Fruit fly (Drosophila melanogaster) whole organism, embryonic: ENCODE data around the gene CheA29a.

Experiments used
- Antp ChIP-seq: fragments of 200-800 bp; sonication (Bioruptor generic); optimal IDR thresholded peaks from 3 replicates; lab custom pipeline; 2016; ENCODE audit warnings: missing biosample characterization, missing genetic modification characterization
- Awh ChIP-seq: fragments of 200-800 bp; sonication (Bioruptor generic); IDR thresholded peaks from 2 replicates; pipeline ENCODE4, ENCODE4 v1.3.6; 2022; ENCODE audit warnings: missing biosample characterization, missing genetic modification characterization
- B-H2 ChIP-seq: fragments of 200-800 bp; sonication (Bioruptor generic); optimal IDR thresholded peaks from 2 replicates; lab custom pipeline; 2018; ENCODE audit warnings: missing biosample characterization, mild to moderate bottlenecking, missing genetic modification characterization
- Bgb ChIP-seq: fragments of 200-800 bp; sonication (Bioruptor generic); IDR thresholded peaks from 2 replicates; pipeline ENCODE4 v1.3.6; 2022; ENCODE audit warnings: missing biosample characterization, missing genetic modification characterization; ENCODE audit not compliant: partially characterized antibody
- Bteb2 ChIP-seq: fragments of 200-800 bp; sonication (Bioruptor generic); optimal IDR thresholded peaks from 2 replicates; lab custom pipeline; 2016; ENCODE audit warnings: missing biosample characterization, missing genetic modification characterization
- CG10267 ChIP-seq: fragments of 200-800 bp; sonication (Bioruptor generic); optimal IDR thresholded peaks from 2 replicates; lab custom pipeline; 2018; ENCODE audit warnings: missing biosample characterization, mild to moderate bottlenecking, missing genetic modification characterization, moderate library complexity
- CG11695 ChIP-seq: fragments of 200-800 bp; sonication (Bioruptor generic); IDR thresholded peaks from 3 replicates; pipeline ENCODE4 v1.3.6; 2022; ENCODE audit warnings: missing biosample characterization, missing genetic modification characterization
- CG1233 ChIP-seq: fragments of 200-800 bp; sonication (Bioruptor generic); optimal IDR thresholded peaks from 4 replicates; lab custom pipeline; 2018; ENCODE audit warnings: missing biosample characterization, mild to moderate bottlenecking, missing genetic modification characterization
- CG13287 ChIP-seq: fragments of 200-800 bp; sonication (Bioruptor generic); IDR thresholded peaks from 2 replicates; pipeline ENCODE4 v1.3.6; 2022; ENCODE audit warnings: missing biosample characterization, missing genetic modification characterization; ENCODE audit not compliant: partially characterized antibody
- CG14710 ChIP-seq: fragments of 200-800 bp; sonication (Bioruptor generic); optimal IDR thresholded peaks from 3 replicates; lab custom pipeline; 2019; ENCODE audit warnings: missing biosample characterization, mild to moderate bottlenecking, missing genetic modification characterization, moderate library complexity
- CG15011 ChIP-seq: fragments of 200-800 bp; sonication (Bioruptor generic); optimal IDR thresholded peaks from 3 replicates; lab custom pipeline; 2018; ENCODE audit warnings: missing biosample characterization, mild to moderate bottlenecking, missing genetic modification characterization
- CG15514 ChIP-seq: fragments of 200-800 bp; sonication (Bioruptor generic); optimal IDR thresholded peaks from 3 replicates; lab custom pipeline; 2017; ENCODE audit warnings: missing biosample characterization, missing genetic modification characterization, mild to moderate bottlenecking, moderate library complexity, missing genetic modification reagents
- CG1602 ChIP-seq: fragments of 200-800 bp; sonication (Bioruptor generic); optimal IDR thresholded peaks from 3 replicates; lab custom pipeline; 2016; ENCODE audit warnings: missing biosample characterization, missing genetic modification characterization
- CG3838 ChIP-seq: fragments of 200-800 bp; sonication (Bioruptor generic); optimal IDR thresholded peaks from 3 replicates; lab custom pipeline; 2016; ENCODE audit warnings: missing biosample characterization, missing genetic modification characterization
- CG3995 ChIP-seq: fragments of 200-800 bp; sonication (Bioruptor generic); optimal IDR thresholded peaks from 3 replicates; lab custom pipeline; 2016; ENCODE audit warnings: missing biosample characterization, missing genetic modification characterization
- CG4360 ChIP-seq: fragments of 200-800 bp; sonication (Bioruptor generic); IDR thresholded peaks from 2 replicates; pipeline ENCODE4 v1.3.6; 2022; ENCODE audit warnings: missing biosample characterization, missing genetic modification characterization
- CG8478 ChIP-seq: fragments of >200 bp; optimal IDR thresholded peaks from 2 replicates; lab custom pipeline; 2018
- CG8944 ChIP-seq: fragments of 200-800 bp; sonication (Bioruptor generic); optimal IDR thresholded peaks from 3 replicates; lab custom pipeline; 2016; ENCODE audit warnings: missing biosample characterization, missing genetic modification characterization
- CG9215 ChIP-seq: fragments of 200-800 bp; sonication (Bioruptor generic); IDR thresholded peaks from 2 replicates; pipeline ENCODE4 v1.3.6; 2022; ENCODE audit warnings: missing biosample characterization, missing genetic modification characterization
- CG9437 ChIP-seq: fragments of 200-800 bp; sonication (Bioruptor generic); optimal IDR thresholded peaks from 2 replicates; lab custom pipeline; 2018; ENCODE audit warnings: missing biosample characterization, mild to moderate bottlenecking, missing genetic modification characterization
- Camta ChIP-seq: fragments of 200-800 bp; sonication (Bioruptor generic); optimal IDR thresholded peaks from 2 replicates; lab custom pipeline; 2016; ENCODE audit warnings: missing biosample characterization, missing genetic modification characterization
- Dip2 ChIP-seq: fragments of 200-800 bp; sonication (Bioruptor generic); IDR thresholded peaks from 2 replicates; pipeline ENCODE4 v1.3.6; 2022; ENCODE audit warnings: missing biosample characterization, missing genetic modification characterization
- Dref ChIP-seq: fragments of 200-800 bp; sonication (Bioruptor generic); IDR thresholded peaks from 2 replicates; pipeline ENCODE4 v1.3.6; 2022; ENCODE audit warnings: missing biosample characterization, missing genetic modification characterization
- Fer1 ChIP-seq: fragments of 200-800 bp; sonication (Bioruptor generic); optimal IDR thresholded peaks from 2 replicates; lab custom pipeline; 2017; ENCODE audit warnings: missing biosample characterization, mild to moderate bottlenecking, missing genetic modification characterization
- HmgZ ChIP-seq: fragments of 200-800 bp; sonication (Bioruptor generic); optimal IDR thresholded peaks from 2 replicates; lab custom pipeline; 2018; ENCODE audit warnings: missing biosample characterization, mild to moderate bottlenecking, missing genetic modification characterization
- Myb ChIP-seq: fragments of 200-800 bp; sonication (Bioruptor generic); optimal IDR thresholded peaks from 2 replicates; lab custom pipeline; 2016; ENCODE audit warnings: missing biosample characterization, missing genetic modification characterization
- NC2β ChIP-seq: fragments of 200-800 bp; sonication (Bioruptor generic); optimal IDR thresholded peaks from 2 replicates; lab custom pipeline; 2016; ENCODE audit warnings: missing biosample characterization, missing genetic modification characterization
- Opbp ChIP-seq: fragments of 200-800 bp; sonication (Bioruptor generic); IDR thresholded peaks from 3 replicates; pipeline ENCODE4 v1.3.6; 2022; ENCODE audit warnings: missing biosample characterization, missing genetic modification characterization; ENCODE audit not compliant: partially characterized antibody
- Pdp1 ChIP-seq, 2 experiments: fragments of 200-800 bp; sonication (Bioruptor generic); optimal IDR thresholded peaks; 3 replicates each; lab custom pipeline; 2016; ENCODE audit warnings: missing biosample characterization in 2 of 2, missing genetic modification characterization in 2 of 2, mild to moderate bottlenecking in 1 of 2, moderate library complexity in 1 of 2
- Sry-δ ChIP-seq: fragments of 200-800 bp; sonication (Bioruptor generic); optimal IDR thresholded peaks from 2 replicates; lab custom pipeline; 2016; ENCODE audit warnings: missing biosample characterization, missing genetic modification characterization
- amos ChIP-seq: fragments of 200-800 bp; sonication (Bioruptor generic); IDR thresholded peaks from 2 replicates; pipeline ENCODE4 v1.3.6; 2022; ENCODE audit warnings: missing biosample characterization, missing genetic modification characterization; ENCODE audit not compliant: partially characterized antibody
- bbx ChIP-seq: fragments of 200-800 bp; sonication (Bioruptor generic); IDR thresholded peaks from 2 replicates; pipeline ENCODE4 v1.3.6; 2022; ENCODE audit warnings: missing biosample characterization, missing genetic modification characterization; ENCODE audit not compliant: partially characterized antibody
- btn ChIP-seq: fragments of 200-800 bp; sonication (Bioruptor generic); optimal IDR thresholded peaks from 2 replicates; lab custom pipeline; 2016; ENCODE audit warnings: missing biosample characterization, missing genetic modification characterization
- croc ChIP-seq: fragments of 200-800 bp; sonication (Bioruptor generic); conservative IDR thresholded peaks from 3 replicates; pipeline ENCODE4 v1.3.6; 2022; ENCODE audit warnings: missing biosample characterization, missing genetic modification characterization
- dm ChIP-seq: fragments of 200-800 bp; sonication (Bioruptor generic); optimal IDR thresholded peaks from 3 replicates; lab custom pipeline; 2016; ENCODE audit warnings: missing biosample characterization, missing genetic modification characterization
- gcm2 ChIP-seq: fragments of 200-800 bp; sonication (Bioruptor generic); optimal IDR thresholded peaks from 2 replicates; lab custom pipeline; 2016; ENCODE audit warnings: missing biosample characterization, missing genetic modification characterization
- her ChIP-seq: fragments of 200-800 bp; sonication (Bioruptor generic); optimal IDR thresholded peaks from 2 replicates; lab custom pipeline; 2016; ENCODE audit warnings: missing biosample characterization, missing genetic modification characterization
- hkb ChIP-seq, 2 experiments: fragments of 200-800 bp in 1 of 2; fragments of >200 bp in 1 of 2; sonication (Bioruptor generic) in 1 of 2; IDR thresholded peaks in 1 of 2; optimal IDR thresholded peaks in 1 of 2; 2 replicates each; pipeline versions ENCODE4 v1.3.6 to Lab custom; 2017 to 2022; ENCODE audit warnings: missing biosample characterization in 1 of 2, missing genetic modification characterization in 1 of 2
- ind ChIP-seq: fragments of 200-800 bp; sonication (Bioruptor generic); optimal IDR thresholded peaks from 3 replicates; lab custom pipeline; 2016; ENCODE audit warnings: missing biosample characterization, missing genetic modification characterization
- jumu ChIP-seq: fragments of 200-800 bp; sonication (Bioruptor generic); optimal IDR thresholded peaks from 3 replicates; lab custom pipeline; 2016; ENCODE audit warnings: missing biosample characterization, missing genetic modification characterization
- lilli ChIP-seq: fragments of 200-800 bp; sonication (Bioruptor generic); optimal IDR thresholded peaks from 3 replicates; lab custom pipeline; 2016; ENCODE audit warnings: missing biosample characterization, missing genetic modification characterization
- nau ChIP-seq: fragments of 200-800 bp; sonication (Bioruptor generic); optimal IDR thresholded peaks from 3 replicates; lab custom pipeline; 2017; ENCODE audit warnings: missing biosample characterization, mild to moderate bottlenecking, missing genetic modification characterization, missing genetic modification reagents
- psq ChIP-seq: fragments of 200-800 bp; sonication (Bioruptor generic); optimal IDR thresholded peaks from 2 replicates; lab custom pipeline; 2017; ENCODE audit warnings: missing biosample characterization, missing genetic modification characterization
- pzg ChIP-seq: fragments of 200-800 bp; sonication (Bioruptor generic); optimal IDR thresholded peaks from 3 replicates; lab custom pipeline; 2018; ENCODE audit warnings: missing biosample characterization, mild to moderate bottlenecking, missing genetic modification characterization, moderate library complexity
- stwl ChIP-seq: fragments of 200-800 bp; sonication (Bioruptor generic); optimal IDR thresholded peaks from 3 replicates; lab custom pipeline; 2018; ENCODE audit warnings: missing biosample characterization, mild to moderate bottlenecking, missing genetic modification characterization, moderate library complexity
- vfl ChIP-seq: fragments of 200-800 bp; sonication (Bioruptor generic); optimal IDR thresholded peaks from 2 replicates; lab custom pipeline; 2016; ENCODE audit warnings: missing biosample characterization, missing genetic modification characterization
- yki ChIP-seq: fragments of >200 bp; optimal IDR thresholded peaks from 3 replicates; lab custom pipeline; 2018
- zfh2 ChIP-seq: fragments of 200-800 bp; sonication (Bioruptor generic); optimal IDR thresholded peaks from 2 replicates; lab custom pipeline; 2016; ENCODE audit warnings: missing biosample characterization, missing genetic modification characterization

The CheA29a gene

dm6 chr2L:8437176-8437575, 40.0 kb upstream of the CheA29a start, which contains the start of the genes D12 and Chrac-14 (continued):
- no peak for TF ChIP-seq Camta (GFP tag; lab: Kevin White, UChicago)
- TF ChIP-seq CG1233 (GFP tag; lab: Kevin White, UChicago), result no peak
- TF ChIP-seq pzg (GFP tag; lab: Kevin White, UChicago), result peak; percentile 60
- peak; percentile 68 for TF ChIP-seq stwl (tag; lab: Kevin White, UChicago)
- TF ChIP-seq dm, result peak; percentile 24
- TF ChIP-seq bbx (GFP tag; lab: Robert Waterston, UW), result no peak
- TF ChIP-seq CG9437 (GFP tag; lab: Kevin White, UChicago), result no peak
- TF ChIP-seq CG15011 (GFP tag; lab: Kevin White, UChicago), result no peak
- no peak for TF ChIP-seq CG11695 (GFP tag; lab: Robert Waterston, UW)
- TF ChIP-seq hkb (optimal IDR thresholded peaks at IDR 0.05; lab: Kevin White, UChicago), result no peak
- TF ChIP-seq hkb (GFP tag; IDR thresholded peaks at IDR 0.05; lab: Robert Waterston, UW), result no peak
- TF ChIP-seq nau (GFP tag; lab: Kevin White, UChicago), result no peak
- TF ChIP-seq CG3838 (GFP tag; lab: Kevin White, UChicago), result no peak
- no peak for TF ChIP-seq croc (GFP tag; lab: Robert Waterston, UW)
- peak; percentile 54 for TF ChIP-seq Myb (GFP tag; lab: Kevin White, UChicago)
- TF ChIP-seq lilli, result peak; percentile 13
- no peak for TF ChIP-seq Awh (GFP tag; lab: Robert Waterston, UW)
- TF ChIP-seq CG4360 (GFP tag; lab: Robert Waterston, UW), result no peak
- TF ChIP-seq CG1602, result no peak
- peak; percentile 25 for TF ChIP-seq ind (GFP tag; lab: Kevin White, UChicago)
- no peak for TF ChIP-seq CG8478 (lab: Kevin White, UChicago)
- TF ChIP-seq her, result peak; percentile 2
- peak; percentile 15 for TF ChIP-seq B-H2 (GFP tag; lab: Kevin White, UChicago)
- TF ChIP-seq Dref, result 0 out of 2 replicates have a peak, but pooled peaks have one; percentile 15
- no peak for TF ChIP-seq Bteb2 (GFP tag; lab: Kevin White, UChicago)
- TF ChIP-seq CG3995 (GFP tag; lab: Kevin White, UChicago), result peak; percentile 92
- TF ChIP-seq psq (GFP tag; lab: Kevin White, UChicago), result peak; percentile 8
- no peak for TF ChIP-seq CG9215 (GFP tag; lab: Robert Waterston, UW)
- 0 out of 3 replicates have a peak, but pooled peaks have one; percentile 7 for TF ChIP-seq Opbp (GFP tag; lab: Robert Waterston, UW)
- TF ChIP-seq gcm2, result no peak
- TF ChIP-seq CG15514 (GFP tag; lab: Kevin White, UChicago), result peak; percentile 42
- peak; percentile 11 for TF ChIP-seq NC2β
- no peak for TF ChIP-seq Dip2 (GFP tag; lab: Robert Waterston, UW)
- no peak for TF ChIP-seq btn
- peak; percentile 56 for TF ChIP-seq Antp (GFP tag; lab: Kevin White, UChicago)
- TF ChIP-seq jumu (GFP tag; lab: Kevin White, UChicago), result peak; percentile 36
- peak; percentile 29 for TF ChIP-seq CG14710 (tag; lab: Kevin White, UChicago)
- TF ChIP-seq HmgZ (tag; lab: Kevin White, UChicago), result peak; percentile 18
- TF ChIP-seq yki (lab: Kevin White, UChicago), result no peak
- TF ChIP-seq amos (GFP tag; lab: Robert Waterston, UW), result peak; percentile 30; the same call in 1 of the 2 replicates
- no peak for TF ChIP-seq vfl (GFP tag; lab: Kevin White, UChicago)
- peak; percentile 14 for TF ChIP-seq zfh2 (GFP tag; lab: Kevin White, UChicago)
- no peak for TF ChIP-seq Pdp1 (GFP tag; optimal IDR thresholded peaks at IDR 0.05; lab: Kevin White, UChicago)
- peak; percentile 9; the same call in 1 of the 2 replicates for TF ChIP-seq Bgb (GFP tag; lab: Robert Waterston, UW)
- 0 out of 2 replicates have a peak, but pooled peaks have one; percentile 33 for TF ChIP-seq CG13287 (GFP tag; lab: Robert Waterston, UW)
- no peak for TF ChIP-seq CG8944
- peak; percentile 22 for TF ChIP-seq Sry-δ (GFP tag; lab: Kevin White, UChicago)
- TF ChIP-seq CG10267 (tag; lab: Kevin White, UChicago), result peak; percentile 93
- no peak for TF ChIP-seq Fer1
